Fruit fly (Drosophila melanogaster) whole organism, embryonic: ENCODE data around the gene r-cup.

Experiments
- Bgb ChIP-seq: fragments of 200-800 bp; sonication (Bioruptor generic); IDR thresholded peaks from 2 replicates; pipeline ENCODE4 v1.3.6; 2022; ENCODE audit warnings: missing biosample characterization, missing genetic modification characterization; ENCODE audit not compliant: partially characterized antibody
- CG10267 ChIP-seq: fragments of 200-800 bp; sonication (Bioruptor generic); optimal IDR thresholded peaks from 2 replicates; lab custom pipeline; 2018; ENCODE audit warnings: missing biosample characterization, mild to moderate bottlenecking, missing genetic modification characterization, moderate library complexity
- CG11560 ChIP-seq: fragments of 200-800 bp; sonication (Bioruptor generic); IDR thresholded peaks from 3 replicates; pipeline ENCODE4 v1.3.6; 2022; ENCODE audit warnings: missing biosample characterization, missing genetic modification characterization
- CG11696 ChIP-seq: fragments of 200-800 bp; sonication (Bioruptor generic); IDR thresholded peaks from 2 replicates; pipeline ENCODE4 v1.3.6; 2022; ENCODE audit warnings: missing biosample characterization, missing genetic modification characterization
- CG13287 ChIP-seq: fragments of 200-800 bp; sonication (Bioruptor generic); IDR thresholded peaks from 2 replicates; pipeline ENCODE4 v1.3.6; 2022; ENCODE audit warnings: missing biosample characterization, missing genetic modification characterization; ENCODE audit not compliant: partially characterized antibody
- CG15073 ChIP-seq: fragments of 200-800 bp; sonication (Bioruptor generic); optimal IDR thresholded peaks from 2 replicates; lab custom pipeline; 2016; ENCODE audit warnings: missing biosample characterization, missing genetic modification characterization
- CG18262 ChIP-seq: fragments of 200-800 bp; optimal IDR thresholded peaks from 3 replicates; lab custom pipeline; 2019; ENCODE audit warnings: missing biosample characterization, mild to moderate bottlenecking, missing genetic modification characterization, moderate library complexity
- CG31224 ChIP-seq: fragments of 200-800 bp; sonication (Bioruptor generic); IDR thresholded peaks from 2 replicates; pipeline ENCODE4 v1.3.6; 2022; ENCODE audit warnings: missing biosample characterization, missing genetic modification characterization
- CG31441 ChIP-seq: fragments of 200-800 bp; sonication (Bioruptor generic); IDR thresholded peaks from 2 replicates; pipeline ENCODE4 v1.3.6; 2022; ENCODE audit warnings: missing biosample characterization, missing genetic modification characterization
- CG34224 ChIP-seq: fragments of 200-800 bp; sonication (Bioruptor generic); IDR thresholded peaks from 3 replicates; pipeline ENCODE4 v1.3.6; 2022; ENCODE audit warnings: missing biosample characterization, missing genetic modification characterization; ENCODE audit not compliant: partially characterized antibody
- CG34422 ChIP-seq: fragments of 200-800 bp; sonication (Bioruptor generic); IDR thresholded peaks from 3 replicates; pipeline ENCODE4 v1.3.6; 2022; ENCODE audit warnings: missing biosample characterization, missing genetic modification characterization
- CG3838 ChIP-seq: fragments of 200-800 bp; sonication (Bioruptor generic); optimal IDR thresholded peaks from 3 replicates; lab custom pipeline; 2016; ENCODE audit warnings: missing biosample characterization, missing genetic modification characterization
- CG42726 ChIP-seq: fragments of 200-800 bp; sonication (Bioruptor generic); IDR thresholded peaks from 2 replicates; pipeline ENCODE4 v1.3.6; 2022; ENCODE audit warnings: missing biosample characterization, missing genetic modification characterization; ENCODE audit not compliant: partially characterized antibody
- CG4282 ChIP-seq: fragments of 200-800 bp; sonication (Bioruptor generic); optimal IDR thresholded peaks from 2 replicates; lab custom pipeline; 2016; ENCODE audit warnings: missing biosample characterization, missing genetic modification characterization
- CG6765 ChIP-seq: fragments of 200-800 bp; sonication (Bioruptor generic); optimal IDR thresholded peaks from 3 replicates; lab custom pipeline; 2017; ENCODE audit warnings: missing biosample characterization, mild to moderate bottlenecking, missing genetic modification characterization
- CG7745 ChIP-seq: fragments of 200-800 bp; sonication (Bioruptor generic); optimal IDR thresholded peaks from 2 replicates; lab custom pipeline; 2018; ENCODE audit warnings: missing biosample characterization, mild to moderate bottlenecking, missing genetic modification characterization, moderate library complexity
- CG8478 ChIP-seq: fragments of >200 bp; optimal IDR thresholded peaks from 2 replicates; lab custom pipeline; 2018
- Dbx ChIP-seq: fragments of 200-800 bp; sonication (Bioruptor generic); IDR thresholded peaks from 3 replicates; pipeline ENCODE4 v1.3.6; 2022; ENCODE audit warnings: missing biosample characterization, missing genetic modification characterization
- Dref ChIP-seq: fragments of 200-800 bp; sonication (Bioruptor generic); IDR thresholded peaks from 2 replicates; pipeline ENCODE4 v1.3.6; 2022; ENCODE audit warnings: missing biosample characterization, missing genetic modification characterization
- Gug ChIP-seq: fragments of 200-800 bp; sonication (Bioruptor generic); IDR thresholded peaks from 4 replicates; pipeline ENCODE4 v1.3.6; 2022; ENCODE audit warnings: missing biosample characterization, missing genetic modification characterization
- HHEX ChIP-seq: fragments of 200-800 bp; sonication (Bioruptor generic); optimal IDR thresholded peaks from 3 replicates; lab custom pipeline; 2017; ENCODE audit warnings: missing biosample characterization, mild to moderate bottlenecking, missing genetic modification characterization, missing genetic modification reagents
- HLHmδ ChIP-seq: fragments of 200-800 bp; sonication (Bioruptor generic); optimal IDR thresholded peaks from 2 replicates; lab custom pipeline; 2018; ENCODE audit warnings: missing biosample characterization, mild to moderate bottlenecking, missing genetic modification characterization, moderate library complexity
- HmgZ ChIP-seq: fragments of 200-800 bp; sonication (Bioruptor generic); optimal IDR thresholded peaks from 2 replicates; lab custom pipeline; 2018; ENCODE audit warnings: missing biosample characterization, mild to moderate bottlenecking, missing genetic modification characterization
- MBD-R2 ChIP-seq: fragments of 200-800 bp; sonication (Bioruptor generic); IDR thresholded peaks from 2 replicates; pipeline ENCODE4 v1.3.6; 2022; ENCODE audit warnings: missing biosample characterization, missing genetic modification characterization
- MTF-1 ChIP-seq: fragments of 200-800 bp; sonication (Bioruptor generic); optimal IDR thresholded peaks from 2 replicates; lab custom pipeline; 2018; ENCODE audit warnings: missing biosample characterization, mild to moderate bottlenecking, missing genetic modification characterization, borderline replicate concordance
- Med ChIP-seq: fragments of 200-800 bp; sonication (Bioruptor generic); peaks from one replicate; lab custom pipeline; 2016; ENCODE audit warnings: missing biosample characterization, missing genetic modification characterization, mild to moderate bottlenecking, inconsistent platforms, moderate library complexity
- Opbp ChIP-seq: fragments of 200-800 bp; sonication (Bioruptor generic); IDR thresholded peaks from 3 replicates; pipeline ENCODE4 v1.3.6; 2022; ENCODE audit warnings: missing biosample characterization, missing genetic modification characterization; ENCODE audit not compliant: partially characterized antibody
- Rfx ChIP-seq: fragments of 200-800 bp; sonication (Bioruptor generic); IDR thresholded peaks from 2 replicates; pipeline ENCODE4 v1.3.6; 2022; ENCODE audit warnings: missing biosample characterization, missing genetic modification characterization
- Six4 ChIP-seq: fragments of 200-800 bp; sonication (Bioruptor generic); optimal IDR thresholded peaks from 2 replicates; lab custom pipeline; 2016; ENCODE audit warnings: missing biosample characterization, missing genetic modification characterization
- Sry-δ ChIP-seq: fragments of 200-800 bp; sonication (Bioruptor generic); optimal IDR thresholded peaks from 2 replicates; lab custom pipeline; 2016; ENCODE audit warnings: missing biosample characterization, missing genetic modification characterization
- Usf ChIP-seq: fragments of 200-800 bp; sonication (Bioruptor generic); optimal IDR thresholded peaks from 2 replicates; lab custom pipeline; 2017; ENCODE audit warnings: missing genotype, missing biosample characterization, missing genetic modification characterization
- YL-1 ChIP-seq: fragments of 200-800 bp; sonication (Bioruptor generic); optimal IDR thresholded peaks from 3 replicates; lab custom pipeline; 2017; ENCODE audit warnings: missing biosample characterization, mild to moderate bottlenecking, missing genetic modification characterization
- amos ChIP-seq: fragments of 200-800 bp; sonication (Bioruptor generic); IDR thresholded peaks from 2 replicates; pipeline ENCODE4 v1.3.6; 2022; ENCODE audit warnings: missing biosample characterization, missing genetic modification characterization; ENCODE audit not compliant: partially characterized antibody
- chinmo ChIP-seq: fragments of 200-800 bp; sonication (Bioruptor generic); IDR thresholded peaks from 4 replicates; pipeline ENCODE4 v1.3.6; 2022; ENCODE audit warnings: missing biosample characterization, missing genetic modification characterization; ENCODE audit not compliant: partially characterized antibody
- danr ChIP-seq: fragments of 200-800 bp; sonication (Bioruptor generic); IDR thresholded peaks from 2 replicates; pipeline ENCODE4 v1.3.6; 2022; ENCODE audit warnings: missing biosample characterization, missing genetic modification characterization
- gce ChIP-seq: fragments of 200-800 bp; sonication (Bioruptor generic); IDR thresholded peaks from 3 replicates; pipeline ENCODE4 v1.3.6; 2022; ENCODE audit warnings: missing biosample characterization, missing genetic modification characterization
- gcm ChIP-seq: fragments of 200-800 bp; sonication (Bioruptor generic); optimal IDR thresholded peaks from 2 replicates; lab custom pipeline; 2019; ENCODE audit warnings: missing biosample characterization, mild to moderate bottlenecking, missing genetic modification characterization, moderate library complexity
- gfzf ChIP-seq: fragments of 200-800 bp; sonication (Bioruptor generic); optimal IDR thresholded peaks from 2 replicates; lab custom pipeline; 2016; ENCODE audit warnings: missing biosample characterization, mild to moderate bottlenecking, missing genetic modification characterization, moderate library complexity
- gsb-n ChIP-seq: fragments of 200-800 bp; sonication (Bioruptor generic); optimal IDR thresholded peaks from 3 replicates; lab custom pipeline; 2018; ENCODE audit warnings: missing biosample characterization, mild to moderate bottlenecking, missing genetic modification characterization
- hbn ChIP-seq: fragments of 200-800 bp; sonication (Bioruptor generic); IDR thresholded peaks from 2 replicates; pipeline ENCODE4 v1.3.6; 2022; ENCODE audit warnings: missing biosample characterization, missing genetic modification characterization; ENCODE audit not compliant: partially characterized antibody
- jumu ChIP-seq: fragments of 200-800 bp; sonication (Bioruptor generic); optimal IDR thresholded peaks from 3 replicates; lab custom pipeline; 2016; ENCODE audit warnings: missing biosample characterization, missing genetic modification characterization
- nerfin-2 ChIP-seq: fragments of 200-800 bp; sonication (Bioruptor generic); IDR thresholded peaks from 2 replicates; pipeline ENCODE4 v1.3.6; 2022; ENCODE audit warnings: missing biosample characterization, missing genetic modification characterization; ENCODE audit not compliant: partially characterized antibody
- phol ChIP-seq: fragments of 200-800 bp; sonication (Bioruptor generic); optimal IDR thresholded peaks from 3 replicates; lab custom pipeline; 2018; ENCODE audit warnings: missing biosample characterization, mild to moderate bottlenecking, missing genetic modification characterization, moderate library complexity
- pros ChIP-seq: fragments of 200-800 bp; sonication (Bioruptor generic); optimal IDR thresholded peaks from 3 replicates; lab custom pipeline; 2019; ENCODE audit warnings: missing biosample characterization, mild to moderate bottlenecking, missing genetic modification characterization, moderate library complexity
- sob ChIP-seq: fragments of 200-800 bp; sonication (Bioruptor generic); IDR thresholded peaks from 2 replicates; pipeline ENCODE4 v1.3.6; 2022; ENCODE audit warnings: missing biosample characterization, missing genetic modification characterization
- sqz ChIP-seq: fragments of 200-800 bp; sonication (Bioruptor generic); optimal IDR thresholded peaks from 3 replicates; lab custom pipeline; 2018; ENCODE audit warnings: missing biosample characterization, mild to moderate bottlenecking, missing genetic modification characterization
- tap ChIP-seq: fragments of 200-800 bp; optimal IDR thresholded peaks from 3 replicates; lab custom pipeline; 2019; ENCODE audit warnings: missing biosample characterization, mild to moderate bottlenecking, missing genetic modification characterization, moderate library complexity
- unc-4 ChIP-seq: fragments of 200-800 bp; sonication (Bioruptor generic); IDR thresholded peaks from 2 replicates; pipeline ENCODE4 v1.3.6; 2022; ENCODE audit warnings: missing biosample characterization, missing genetic modification characterization; ENCODE audit not compliant: partially characterized antibody

The r-cup gene

DNA sequence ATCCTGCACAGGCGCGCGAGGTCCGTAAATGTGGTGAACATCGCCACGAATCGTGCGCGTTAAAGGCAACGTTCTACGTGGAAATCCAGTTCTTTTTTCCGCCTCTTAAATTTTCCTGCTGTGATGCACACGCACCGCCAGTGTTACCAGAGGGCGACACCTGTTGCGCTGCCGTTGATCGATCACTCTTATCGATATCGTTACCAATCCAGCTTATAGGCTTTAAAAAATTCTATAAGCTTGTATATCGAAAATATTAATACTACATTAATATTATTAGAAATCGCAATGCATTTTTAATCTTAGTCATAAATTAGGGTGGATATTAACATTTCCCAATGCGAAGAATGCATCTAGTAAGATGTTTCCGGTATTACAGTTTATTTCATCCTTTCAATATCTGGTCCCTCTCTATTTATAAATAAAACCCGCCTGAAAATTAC lies 6.2 kb upstream of the r-cup start, which contains the start of gene CG1529 (continued):
- TF ChIP-seq sqz (no peak), gcm (GFP tag; lab: Kevin White, UChicago) (no peak), CG11560 (no peak), HHEX (GFP tag; lab: Kevin White, UChicago) (no peak), amos (GFP tag; lab: Robert Waterston, UW) (peak; percentile 41; the same call in 1 of the 2 replicates), Bgb (peak; percentile 36; the same call in 1 of the 2 replicates), Sry-δ (GFP tag; lab: Kevin White, UChicago) (no peak), CG4282 (GFP tag; lab: Kevin White, UChicago) (no peak), gce (no peak), CG15073 (GFP tag; lab: Kevin White, UChicago) (no peak), Dref (peak; percentile 64), CG8478 (lab: Kevin White, UChicago) (no peak), Gug (GFP tag; lab: Robert Waterston, UW) (no peak), CG13287 (GFP tag; lab: Robert Waterston, UW) (peak; percentile 56), CG11696 (no peak), CG31224 (GFP tag; lab: Robert Waterston, UW) (no peak), Opbp (GFP tag; lab: Robert Waterston, UW) (0 out of 3 replicates have a peak, but pooled peaks have one; percentile 43), tap (no peak), gfzf (peak; percentile 57), MBD-R2 (GFP tag; lab: Robert Waterston, UW) (peak; percentile 70), CG34224 (GFP tag; lab: Robert Waterston, UW) (peak; percentile 45; the same call in 2 of the 3 replicates), Usf (GFP tag; lab: Kevin White, UChicago) (no peak), gsb-n (tag; lab: Kevin White, UChicago) (no peak), CG34422 (GFP tag; lab: Robert Waterston, UW) (no peak), pros (GFP tag; lab: Kevin White, UChicago) (no peak)

dm6 chrX:21027929-21028575 lies 2.4 kb upstream of the r-cup start, which contains the start of gene CG1532:
Gene CG1532 (minus strand): TSS chrX:21028361.
- 0 out of 3 replicates have a peak, but pooled peaks have one; percentile 37 for TF ChIP-seq Dbx (GFP tag; lab: Robert Waterston, UW)
- peak; percentile 57; the same call in 2 of the 3 replicates for TF ChIP-seq Opbp (GFP tag; lab: Robert Waterston, UW)
- no peak for TF ChIP-seq CG6765 (GFP tag; lab: Kevin White, UChicago)
- TF ChIP-seq Med (GFP tag; lab: Kevin White, UChicago): peak; percentile 83
- no peak for TF ChIP-seq danr (GFP tag; lab: Robert Waterston, UW)
- 0 out of 2 replicates have a peak, but pooled peaks have one; percentile 6 for TF ChIP-seq Rfx
- TF ChIP-seq YL-1: peak; percentile 26
- no peak for TF ChIP-seq CG7745 (tag; lab: Kevin White, UChicago)
- TF ChIP-seq Six4 (GFP tag; lab: Kevin White, UChicago): peak; percentile 20
- peak; percentile 35 for TF ChIP-seq sob (GFP tag; lab: Robert Waterston, UW)
- TF ChIP-seq jumu (GFP tag; lab: Kevin White, UChicago): peak; percentile 4
- no peak for TF ChIP-seq HLHmδ (GFP tag; lab: Kevin White, UChicago)
- TF ChIP-seq hbn (GFP tag; lab: Robert Waterston, UW): peak; percentile 56
- TF ChIP-seq CG10267 (tag; lab: Kevin White, UChicago): no peak
- peak; percentile 51 for TF ChIP-seq HmgZ
- no peak for TF ChIP-seq CG3838 (GFP tag; lab: Kevin White, UChicago)
- peak; percentile 6 for TF ChIP-seq CG18262 (tag; lab: Kevin White, UChicago)
- TF ChIP-seq chinmo: 0 out of 4 replicates have a peak, but pooled peaks have one; percentile 58
- TF ChIP-seq phol (tag; lab: Kevin White, UChicago): peak; percentile 4
- TF ChIP-seq CG42726 (GFP tag; lab: Robert Waterston, UW): peak; percentile 73; the same call in 1 of the 2 replicates
- 0 out of 2 replicates have a peak, but pooled peaks have one; percentile 13 for TF ChIP-seq nerfin-2 (GFP tag; lab: Robert Waterston, UW)
- peak; percentile 38; the same call in 1 of the 2 replicates for TF ChIP-seq CG31441 (GFP tag; lab: Robert Waterston, UW)
- TF ChIP-seq MTF-1 (GFP tag; lab: Kevin White, UChicago): peak; percentile 14
- peak; percentile 64; the same call in 1 of the 2 replicates for TF ChIP-seq unc-4 (GFP tag; lab: Robert Waterston, UW)
